Fruit fly (Drosophila melanogaster) whole organism, embryonic: ENCODE measurements around the gene Ptp10D.

Experiments used
- Blimp-1 ChIP-seq: fragments of 200-800 bp; sonication (Bioruptor generic); optimal IDR thresholded peaks from 3 replicates; lab custom pipeline; 2018; ENCODE audit warnings: missing biosample characterization, missing genetic modification characterization, mild to moderate bottlenecking, moderate library complexity, missing genetic modification reagents
- CG10267 ChIP-seq: fragments of 200-800 bp; sonication (Bioruptor generic); optimal IDR thresholded peaks from 2 replicates; lab custom pipeline; 2018; ENCODE audit warnings: missing biosample characterization, mild to moderate bottlenecking, missing genetic modification characterization, moderate library complexity
- CG10431 ChIP-seq: fragments of 200-800 bp; sonication (Bioruptor generic); optimal IDR thresholded peaks from 3 replicates; lab custom pipeline; 2018; ENCODE audit warnings: missing biosample characterization, mild to moderate bottlenecking, missing genetic modification characterization
- CG12155 ChIP-seq: fragments of 200-800 bp; sonication (Bioruptor generic); optimal IDR thresholded peaks from 3 replicates; lab custom pipeline; 2016; ENCODE audit warnings: missing biosample characterization, missing genetic modification characterization
- CG14014 ChIP-seq: fragments of 200-800 bp; sonication (Bioruptor generic); IDR thresholded peaks from 2 replicates; pipeline ENCODE4 v1.3.6; 2022; ENCODE audit warnings: missing biosample characterization, missing genetic modification characterization
- CG15479 ChIP-seq: fragments of 200-800 bp; sonication (Bioruptor generic); optimal IDR thresholded peaks from 3 replicates; lab custom pipeline; 2019; ENCODE audit warnings: missing biosample characterization, mild to moderate bottlenecking, missing genetic modification characterization, moderate library complexity
- CG16779 ChIP-seq: fragments of 200-800 bp; sonication (Bioruptor generic); IDR thresholded peaks from 2 replicates; pipeline ENCODE4 v1.3.6; 2022; ENCODE audit warnings: missing biosample characterization, missing genetic modification characterization
- CG17385 ChIP-seq: fragments of 200-800 bp; sonication (Bioruptor generic); optimal IDR thresholded peaks from 3 replicates; lab custom pipeline; 2018; ENCODE audit warnings: missing biosample characterization, mild to moderate bottlenecking, missing genetic modification characterization
- CG2120 ChIP-seq: fragments of 200-800 bp; sonication (Bioruptor generic); optimal IDR thresholded peaks from 3 replicates; lab custom pipeline; 2016; ENCODE audit warnings: missing biosample characterization, missing genetic modification characterization
- CG31224 ChIP-seq: fragments of 200-800 bp; sonication (Bioruptor generic); IDR thresholded peaks from 2 replicates; pipeline ENCODE4 v1.3.6; 2022; ENCODE audit warnings: missing biosample characterization, missing genetic modification characterization
- CG32772 ChIP-seq: fragments of 200-800 bp; sonication (Bioruptor generic); IDR thresholded peaks from 2 replicates; pipeline ENCODE4 v1.3.6; 2022; ENCODE audit warnings: missing biosample characterization, missing genetic modification characterization
- CG3838 ChIP-seq: fragments of 200-800 bp; sonication (Bioruptor generic); optimal IDR thresholded peaks from 3 replicates; lab custom pipeline; 2016; ENCODE audit warnings: missing biosample characterization, missing genetic modification characterization
- CG6254 ChIP-seq: fragments of 200-800 bp; sonication (Bioruptor generic); optimal IDR thresholded peaks from 3 replicates; lab custom pipeline; 2017; ENCODE audit warnings: mild to moderate bottlenecking, missing biosample characterization, missing genetic modification reagents, missing genetic modification characterization
- CoRest ChIP-seq: fragments of 200-800 bp; sonication (Bioruptor generic); optimal IDR thresholded peaks from 3 replicates; lab custom pipeline; 2018; ENCODE audit warnings: missing biosample characterization, mild to moderate bottlenecking, missing genetic modification characterization, moderate library complexity
- D ChIP-seq, 2 experiments: fragments of 200-800 bp in 1 of 2; fragments of >200 bp in 1 of 2; sonication (Bioruptor generic) in 1 of 2; optimal IDR thresholded peaks; 2 replicates in 1 of 2; 3 replicates in 1 of 2; lab custom pipeline; 2017; ENCODE audit warnings: mild to moderate bottlenecking in 1 of 2, missing biosample characterization in 1 of 2, missing genetic modification characterization in 1 of 2, missing genetic modification reagents in 1 of 2
- GATAe ChIP-seq: fragments of 200-800 bp; sonication (Bioruptor generic); conservative IDR thresholded peaks from 2 replicates; pipeline ENCODE4 v1.3.6; 2022; ENCODE audit warnings: missing biosample characterization, missing genetic modification characterization
- Gug ChIP-seq: fragments of 200-800 bp; sonication (Bioruptor generic); IDR thresholded peaks from 4 replicates; pipeline ENCODE4 v1.3.6; 2022; ENCODE audit warnings: missing biosample characterization, missing genetic modification characterization
- Kr ChIP-seq: fragments of 200-800 bp; sonication (Bioruptor generic); optimal IDR thresholded peaks from 2 replicates; lab custom pipeline; 2017; ENCODE audit warnings: missing biosample characterization, mild to moderate bottlenecking, missing genetic modification characterization
- Lhr ChIP-seq: fragments of 200-800 bp; sonication (Bioruptor generic); optimal IDR thresholded peaks from 3 replicates; lab custom pipeline; 2017; ENCODE audit warnings: mild to moderate bottlenecking, missing biosample characterization, missing genetic modification reagents, missing genetic modification characterization
- Meics ChIP-seq: fragments of 200-800 bp; sonication (Bioruptor generic); optimal IDR thresholded peaks from 2 replicates; lab custom pipeline; 2017; ENCODE audit warnings: missing biosample characterization, mild to moderate bottlenecking, missing genetic modification characterization
- Oli ChIP-seq: fragments of 200-800 bp; sonication (Bioruptor generic); optimal IDR thresholded peaks from 2 replicates; lab custom pipeline; 2018; ENCODE audit warnings: missing biosample characterization, mild to moderate bottlenecking, missing genetic modification characterization, moderate library complexity
- Poxn ChIP-seq: fragments of 200-800 bp; sonication (Bioruptor generic); IDR thresholded peaks from 2 replicates; pipeline ENCODE4 v1.3.6; 2022; ENCODE audit warnings: missing biosample characterization, missing genetic modification characterization
- Sox102F ChIP-seq: fragments of 200-800 bp; sonication (Bioruptor generic); optimal IDR thresholded peaks from 2 replicates; lab custom pipeline; 2018; ENCODE audit warnings: missing biosample characterization, mild to moderate bottlenecking, missing genetic modification characterization, moderate library complexity
- Vsx1 ChIP-seq: fragments of 200-800 bp; sonication (Bioruptor generic); optimal IDR thresholded peaks from 2 replicates; lab custom pipeline; 2017; ENCODE audit warnings: missing biosample characterization, mild to moderate bottlenecking, missing genetic modification characterization, missing genetic modification reagents
- ab ChIP-seq: fragments of 200-800 bp; sonication (Bioruptor generic); optimal IDR thresholded peaks from 2 replicates; lab custom pipeline; 2016; ENCODE audit warnings: missing biosample characterization, missing genetic modification characterization
- ac ChIP-seq: fragments of 200-800 bp; sonication (Bioruptor generic); optimal IDR thresholded peaks from 3 replicates; lab custom pipeline; 2017; ENCODE audit warnings: missing biosample characterization, mild to moderate bottlenecking, missing genetic modification characterization
- ara ChIP-seq: fragments of 200-800 bp; sonication (Bioruptor generic); IDR thresholded peaks from 2 replicates; pipeline ENCODE4 v1.3.6; 2022; ENCODE audit warnings: missing biosample characterization, missing genetic modification characterization
- bsh ChIP-seq, 2 experiments: fragments of 200-800 bp; sonication (Bioruptor generic); optimal IDR thresholded peaks; 2 replicates each; lab custom pipeline; 2017 to 2018; ENCODE audit warnings: mild to moderate bottlenecking in 2 of 2, missing biosample characterization in 2 of 2, missing genetic modification characterization in 2 of 2, moderate library complexity in 1 of 2
- chm ChIP-seq: fragments of 200-800 bp; sonication (Bioruptor generic); IDR thresholded peaks from 2 replicates; pipeline ENCODE4 v1.3.6; 2022; ENCODE audit warnings: missing biosample characterization, missing genetic modification characterization
- crc ChIP-seq: fragments of 200-800 bp; sonication (Bioruptor generic); optimal IDR thresholded peaks from 2 replicates; lab custom pipeline; 2016; ENCODE audit warnings: missing biosample characterization, missing genetic modification characterization
- da ChIP-seq: fragments of 200-800 bp; sonication (Bioruptor generic); optimal IDR thresholded peaks from 2 replicates; lab custom pipeline; 2016; ENCODE audit warnings: missing biosample characterization, missing genetic modification characterization
- eyg ChIP-seq: fragments of 200-800 bp; sonication (Bioruptor generic); optimal IDR thresholded peaks from 3 replicates; lab custom pipeline; 2016; ENCODE audit warnings: missing biosample characterization, missing genetic modification characterization
- fru ChIP-seq: fragments of >200 bp; optimal IDR thresholded peaks from 2 replicates; lab custom pipeline; 2017
- gcm2 ChIP-seq: fragments of 200-800 bp; sonication (Bioruptor generic); optimal IDR thresholded peaks from 2 replicates; lab custom pipeline; 2016; ENCODE audit warnings: missing biosample characterization, missing genetic modification characterization
- jumu ChIP-seq: fragments of 200-800 bp; sonication (Bioruptor generic); optimal IDR thresholded peaks from 3 replicates; lab custom pipeline; 2016; ENCODE audit warnings: missing biosample characterization, missing genetic modification characterization
- kay ChIP-seq: fragments of 200-800 bp; sonication (Bioruptor generic); optimal IDR thresholded peaks from 2 replicates; lab custom pipeline; 2016; ENCODE audit warnings: missing biosample characterization, missing genetic modification characterization
- kni ChIP-seq: fragments of 200-800 bp; sonication (Bioruptor generic); optimal IDR thresholded peaks from 3 replicates; lab custom pipeline; 2017; ENCODE audit warnings: mild to moderate bottlenecking, missing biosample characterization, missing genetic modification reagents, missing genetic modification characterization
- knrl ChIP-seq: fragments of 200-800 bp; sonication (Bioruptor generic); IDR thresholded peaks from 3 replicates; pipeline ENCODE4 v1.3.6; 2022; ENCODE audit warnings: missing biosample characterization, missing genetic modification characterization; ENCODE audit not compliant: partially characterized antibody
- luna ChIP-seq: fragments of 200-800 bp; sonication (Bioruptor generic); optimal IDR thresholded peaks from 2 replicates; lab custom pipeline; 2016; ENCODE audit warnings: missing biosample characterization, missing genetic modification characterization
- onecut ChIP-seq: fragments of 200-800 bp; sonication (Bioruptor generic); IDR thresholded peaks from 2 replicates; pipeline ENCODE4 v1.3.6; 2022; ENCODE audit warnings: missing biosample characterization, missing genetic modification characterization
- pb ChIP-seq: fragments of 200-800 bp; sonication (Bioruptor generic); optimal IDR thresholded peaks from 3 replicates; lab custom pipeline; 2016; ENCODE audit warnings: missing biosample characterization, missing genetic modification characterization
- pho ChIP-seq: fragments of 200-800 bp; sonication (Bioruptor generic); optimal IDR thresholded peaks from 2 replicates; lab custom pipeline; 2016; ENCODE audit warnings: missing biosample characterization, missing genetic modification characterization
- pros ChIP-seq: fragments of 200-800 bp; sonication (Bioruptor generic); optimal IDR thresholded peaks from 3 replicates; lab custom pipeline; 2019; ENCODE audit warnings: missing biosample characterization, mild to moderate bottlenecking, missing genetic modification characterization, moderate library complexity
- slbo ChIP-seq: fragments of 200-800 bp; sonication (Bioruptor generic); IDR thresholded peaks from 2 replicates; pipeline ENCODE4 v1.3.6; 2022; ENCODE audit warnings: missing biosample characterization, missing genetic modification characterization
- sr ChIP-seq: fragments of 200-800 bp; sonication (Bioruptor generic); IDR thresholded peaks from 3 replicates; pipeline ENCODE4 v1.3.6; 2022; ENCODE audit warnings: missing biosample characterization, missing genetic modification characterization
- trh ChIP-seq: fragments of 200-800 bp; sonication (Bioruptor generic); optimal IDR thresholded peaks from 2 replicates; lab custom pipeline; 2016; ENCODE audit warnings: missing biosample characterization, missing genetic modification characterization
- tup ChIP-seq: fragments of 200-800 bp; sonication (Bioruptor generic); optimal IDR thresholded peaks from 2 replicates; lab custom pipeline; 2016; ENCODE audit warnings: missing biosample characterization, mild to moderate bottlenecking, missing genetic modification characterization, moderate library complexity
- vfl ChIP-seq: fragments of 200-800 bp; sonication (Bioruptor generic); optimal IDR thresholded peaks from 2 replicates; lab custom pipeline; 2016; ENCODE audit warnings: missing biosample characterization, missing genetic modification characterization

The Ptp10D gene

DNA sequence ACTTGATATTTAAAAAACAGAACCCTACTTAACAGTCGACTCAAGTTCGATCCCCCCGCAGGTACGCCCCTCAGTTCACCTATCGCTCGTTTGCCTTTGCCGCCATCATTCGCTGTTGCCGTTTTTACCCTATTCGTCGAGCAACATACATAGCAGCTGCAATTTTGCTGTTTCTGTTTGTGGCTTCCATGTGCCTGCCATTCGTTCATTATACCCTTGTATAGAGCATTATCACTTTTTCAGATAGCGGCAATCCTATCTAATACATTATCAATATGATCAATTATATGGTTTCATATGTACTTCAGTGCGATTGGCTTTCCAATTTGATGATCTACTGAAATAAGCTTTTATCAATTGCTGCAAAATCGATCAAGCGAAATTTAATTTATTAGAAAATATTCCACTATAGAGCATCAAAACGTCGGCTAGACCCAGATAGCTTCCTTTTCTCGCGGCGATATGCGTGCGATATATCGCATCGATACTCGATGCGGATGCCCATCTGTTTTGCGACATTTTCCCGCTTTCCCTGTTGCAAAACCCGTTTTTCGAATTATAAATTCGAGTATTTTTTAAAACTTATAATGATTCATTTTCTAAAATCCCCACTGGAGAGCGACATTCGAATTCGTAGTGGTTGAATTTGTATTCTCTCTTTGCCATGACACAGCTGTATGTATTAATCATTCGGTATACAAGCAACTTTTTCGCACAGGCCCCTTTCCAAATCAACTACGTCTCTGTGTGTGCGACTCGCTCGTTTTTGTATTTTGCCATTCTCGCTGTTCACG is 94.3 kb downstream of the Ptp10D start (continued):
- TF ChIP-seq CG10267 (tag; lab: Kevin White, UChicago) = peak; percentile 81
- TF ChIP-seq CG12155 (GFP tag; lab: Kevin White, UChicago) = peak; percentile 100
- TF ChIP-seq CG2120 (GFP tag; lab: Kevin White, UChicago) = peak; percentile 92
- TF ChIP-seq chm = peak; percentile 54
- TF ChIP-seq CG15479 (GFP tag; lab: Kevin White, UChicago) = peak; percentile 95
- TF ChIP-seq CG6254 (GFP tag; lab: Kevin White, UChicago) = peak; percentile 67
- peak; percentile 75 for TF ChIP-seq Vsx1 (GFP tag; lab: Kevin White, UChicago)
- TF ChIP-seq slbo (GFP tag; lab: Robert Waterston, UW) = peak; percentile 80
- TF ChIP-seq jumu (GFP tag; lab: Kevin White, UChicago) = peak; percentile 72
- peak; percentile 32 for TF ChIP-seq Lhr (GFP tag; lab: Kevin White, UChicago)
- peak; percentile 93 for TF ChIP-seq Meics (GFP tag; lab: Kevin White, UChicago)
- TF ChIP-seq fru = peak; percentile 6
- peak; percentile 74; the same call in 1 of the 2 replicates for TF ChIP-seq ara
- peak; percentile 38 for TF ChIP-seq ab
- 0 out of 2 replicates have a peak, but pooled peaks have one; percentile 3 for TF ChIP-seq CG16779 (GFP tag; lab: Robert Waterston, UW)
- TF ChIP-seq trh (GFP tag; lab: Kevin White, UChicago) = peak; percentile 69
- peak; percentile 81 for TF ChIP-seq CG32772 (GFP tag; lab: Robert Waterston, UW)
- TF ChIP-seq ac (GFP tag; lab: Kevin White, UChicago) = peak; percentile 80
- TF ChIP-seq tup = peak; percentile 48
- TF ChIP-seq pho (GFP tag; lab: Kevin White, UChicago) = peak; percentile 92
- TF ChIP-seq GATAe (GFP tag; lab: Robert Waterston, UW) = peak; percentile 60
- TF ChIP-seq luna (GFP tag; lab: Kevin White, UChicago) = peak; percentile 25
- TF ChIP-seq Gug = peak; percentile 64; the same call in 3 of the 4 replicates
- TF ChIP-seq crc (GFP tag; lab: Kevin White, UChicago) = peak; percentile 71
- peak; percentile 73 for TF ChIP-seq pros (GFP tag; lab: Kevin White, UChicago)
- TF ChIP-seq CG10431 (GFP tag; lab: Kevin White, UChicago) = peak; percentile 33
- TF ChIP-seq da (GFP tag; lab: Kevin White, UChicago) = peak; percentile 63
- peak; percentile 77 for TF ChIP-seq vfl (GFP tag; lab: Kevin White, UChicago)
- peak; percentile 62; the same call in 2 of the 3 replicates for TF ChIP-seq knrl
- peak; percentile 60 for TF ChIP-seq CG31224
- peak; percentile 79 for TF ChIP-seq eyg
- TF ChIP-seq CoRest (tag; lab: Kevin White, UChicago) = peak; percentile 94
- peak; percentile 79 for TF ChIP-seq kay (GFP tag; lab: Kevin White, UChicago)
- TF ChIP-seq Blimp-1 = peak; percentile 81
- TF ChIP-seq CG17385 = peak; percentile 87
- peak; percentile 58 for TF ChIP-seq CG14014 (GFP tag; lab: Robert Waterston, UW)
- TF ChIP-seq Poxn (GFP tag; lab: Robert Waterston, UW) = no peak; the same call in 1 of the 2 replicates
- peak; percentile 92 for TF ChIP-seq Oli (tag; lab: Kevin White, UChicago)
- peak; percentile 87 for TF ChIP-seq Sox102F (GFP tag; lab: Kevin White, UChicago)
- TF ChIP-seq pb = peak; percentile 81
- 0 out of 2 replicates have a peak, but pooled peaks have one; percentile 3 for TF ChIP-seq onecut
- no peak for TF ChIP-seq D (optimal IDR thresholded peaks at IDR 0.05; lab: Kevin White, UChicago)
- TF ChIP-seq D (GFP tag; optimal IDR thresholded peaks at IDR 0.05; lab: Kevin White, UChicago) = peak; percentile 87
- TF ChIP-seq CG3838 (GFP tag; lab: Kevin White, UChicago) = peak; percentile 44
- TF ChIP-seq gcm2 (GFP tag; lab: Kevin White, UChicago) = peak; percentile 61
- TF ChIP-seq kni (GFP tag; lab: Kevin White, UChicago) = no peak
- TF ChIP-seq sr (GFP tag; lab: Robert Waterston, UW) = no peak
- TF ChIP-seq Kr = no peak
- TF ChIP-seq bsh (GFP tag; optimal IDR thresholded peaks at IDR 0.05; lab: Kevin White, UChicago) = peak; percentile 82 to 88
